Fruit fly (Drosophila melanogaster) ovary, adult (tissue): Measurements from ENCODE around the gene Reph.

Experiments
- CG17801 ChIP-seq: fragments of 200-800 bp; optimal IDR thresholded peaks from 2 replicates; lab custom pipeline; 2019; ENCODE audit warnings: missing biosample characterization, mild to moderate bottlenecking, missing genetic modification characterization, moderate library complexity; ENCODE audit not compliant: partially characterized antibody

Gene Reph

DNA sequence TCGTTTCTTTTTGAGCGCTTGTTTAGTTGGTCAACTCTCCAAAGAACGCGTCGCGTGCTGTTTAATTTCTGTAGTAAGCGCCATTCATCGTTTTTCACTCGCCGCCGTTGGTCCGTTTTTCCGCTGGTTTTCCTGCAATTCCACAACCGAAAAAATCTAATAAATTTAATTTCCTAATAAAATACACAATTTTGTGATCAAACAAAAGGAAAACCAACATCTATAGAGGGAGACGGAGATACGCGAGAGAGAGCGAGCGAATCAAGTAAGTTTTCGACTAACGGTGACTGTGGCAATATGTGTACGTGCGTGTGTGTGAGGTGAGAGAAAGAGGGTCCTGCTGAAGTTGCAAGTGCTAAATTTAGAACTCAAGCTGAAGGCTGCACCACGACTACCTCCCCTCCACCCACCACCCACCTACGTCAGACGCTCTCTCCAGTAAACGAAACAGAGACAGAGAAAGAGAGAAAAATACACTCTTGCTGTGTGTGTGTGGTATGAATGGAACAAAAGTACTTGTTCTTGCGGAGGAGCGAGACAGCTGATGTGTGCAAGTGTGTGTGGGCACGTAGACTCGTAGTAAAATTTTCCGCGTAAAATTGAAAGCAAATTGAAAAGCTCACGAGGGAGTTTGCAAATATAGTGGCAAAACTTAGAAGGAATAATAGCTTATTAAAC, at the start of gene Reph:
Gene Reph (plus strand): TSS at position 80 of the 678 bp plus-strand sequence.
- no peak for TF ChIP-seq CG17801 (GFP tag; lab: Kevin White, UChicago)

DNA sequence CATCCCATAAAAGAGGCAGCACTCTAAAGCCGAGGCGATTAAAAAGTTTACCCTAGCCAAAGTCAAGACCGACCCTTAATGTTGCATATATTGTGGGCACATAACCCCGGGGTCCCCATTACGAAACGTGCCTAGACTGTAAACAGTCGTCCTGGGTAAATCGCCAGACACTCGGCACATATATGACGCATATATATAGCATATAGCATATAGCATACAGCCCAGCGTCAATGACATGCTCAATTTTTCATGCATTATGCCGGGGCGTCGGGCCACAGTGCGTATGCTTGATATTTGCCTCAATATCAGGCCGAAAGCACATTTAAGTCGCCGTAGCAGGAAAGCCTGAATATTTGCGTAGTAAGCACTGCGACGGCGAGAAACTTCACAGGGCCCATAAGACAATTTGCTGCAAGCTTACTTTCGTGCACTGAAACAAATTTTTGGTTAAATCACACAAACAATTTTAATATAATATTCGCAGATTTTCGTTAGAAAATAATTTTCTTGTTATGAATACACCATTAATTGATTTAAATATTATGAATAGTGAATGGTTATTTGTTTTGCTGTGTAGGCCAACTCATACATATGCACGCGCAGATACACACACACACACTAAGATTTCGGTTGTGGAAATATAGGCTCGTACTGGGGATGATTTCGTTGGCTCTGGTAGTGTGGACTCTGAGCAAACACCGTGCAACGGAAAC, 48.4 kb upstream of the Reph start:
- no peak for TF ChIP-seq CG17801 (GFP tag; lab: Kevin White, UChicago)

DNA sequence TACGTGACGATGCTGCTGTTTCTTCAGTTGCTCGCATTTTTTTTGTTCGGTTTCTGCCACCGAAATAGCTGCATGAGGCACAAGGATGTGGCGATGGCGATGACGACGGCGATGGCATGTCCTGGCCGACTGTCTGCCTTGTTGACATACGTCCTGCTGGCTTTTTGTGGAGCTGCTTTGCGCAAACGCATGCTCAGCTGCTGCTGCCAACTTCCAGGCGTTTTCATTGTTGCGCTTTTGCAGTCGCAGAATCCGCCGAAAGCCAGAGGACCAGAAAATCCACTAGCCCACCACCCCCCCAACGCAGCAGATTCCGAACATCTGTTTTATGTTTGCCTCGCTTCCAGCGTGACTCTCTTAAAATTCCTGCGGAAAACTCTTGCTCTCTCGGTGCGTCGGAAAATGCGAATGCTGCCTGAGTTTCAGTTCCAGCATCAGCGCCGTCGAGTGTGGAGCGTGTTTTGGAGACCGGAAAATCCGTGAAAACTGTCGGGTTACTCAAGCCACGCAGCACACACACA, 46.5 kb upstream of the Reph start, which contains the start of gene CG43707:
Gene CG43707 (plus strand): TSS at position 426 of the 521 bp plus-strand sequence.
- no peak for TF ChIP-seq CG17801 (GFP tag; lab: Kevin White, UChicago)

DNA sequence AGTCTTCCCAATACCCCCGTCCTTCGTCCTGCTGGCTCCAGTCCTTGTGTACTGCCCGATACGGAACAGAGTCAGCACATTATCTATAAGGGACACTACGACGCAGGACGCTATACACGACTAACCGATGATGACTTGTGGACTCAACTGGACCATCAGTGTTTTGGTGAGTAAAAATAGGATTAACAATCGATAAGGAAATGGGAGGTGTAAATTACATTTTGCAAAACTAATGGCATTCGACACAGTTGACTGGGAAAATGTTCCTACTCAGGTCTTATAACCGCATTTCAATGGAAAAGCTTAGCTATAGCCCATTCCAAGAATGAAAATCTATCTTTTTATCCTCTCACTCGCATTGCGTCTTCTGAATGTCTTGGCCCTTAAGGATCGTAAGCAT, 38.2 kb upstream of the Reph start, which contains the start of gene CG43703:
Gene CG43703 (plus strand): TSS at position 301 of the 400 bp plus-strand sequence.
- no peak for TF ChIP-seq CG17801 (GFP tag; lab: Kevin White, UChicago)

DNA sequence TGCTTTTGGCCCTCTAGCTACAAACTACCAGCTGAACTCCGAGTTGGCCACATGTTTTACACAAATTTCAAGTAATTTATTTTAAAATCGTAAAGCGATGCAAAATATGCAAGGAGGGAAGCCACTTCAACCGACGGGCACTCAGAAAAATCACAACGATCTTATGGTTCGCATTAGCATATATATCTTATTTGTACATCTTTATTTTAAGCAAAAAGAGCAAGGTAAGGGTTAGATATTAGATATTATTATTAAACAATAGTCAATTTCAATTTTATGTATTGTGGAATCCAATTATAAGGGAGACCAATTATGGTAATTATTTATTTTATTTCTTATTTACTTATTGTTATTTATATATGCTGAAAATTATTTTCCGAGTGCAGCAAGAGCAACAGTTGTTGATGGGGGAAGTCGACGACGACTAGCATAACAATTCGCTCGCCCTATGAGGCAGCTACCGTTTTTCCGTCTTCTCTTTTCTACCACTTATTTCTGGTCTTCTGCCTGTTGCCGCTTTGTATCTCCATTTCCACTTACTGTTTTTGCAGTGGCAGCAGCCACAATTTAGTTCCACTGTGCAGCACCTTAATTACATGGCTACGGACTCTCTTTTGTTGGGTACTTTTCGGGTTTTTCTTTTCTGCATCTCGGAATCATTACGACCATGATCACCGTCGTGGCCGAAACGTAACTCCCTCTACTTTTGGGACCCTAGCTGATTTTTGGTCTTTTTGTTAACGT, 33.5 kb upstream of the Reph start:
- no peak for TF ChIP-seq CG17801 (GFP tag; lab: Kevin White, UChicago)

DNA sequence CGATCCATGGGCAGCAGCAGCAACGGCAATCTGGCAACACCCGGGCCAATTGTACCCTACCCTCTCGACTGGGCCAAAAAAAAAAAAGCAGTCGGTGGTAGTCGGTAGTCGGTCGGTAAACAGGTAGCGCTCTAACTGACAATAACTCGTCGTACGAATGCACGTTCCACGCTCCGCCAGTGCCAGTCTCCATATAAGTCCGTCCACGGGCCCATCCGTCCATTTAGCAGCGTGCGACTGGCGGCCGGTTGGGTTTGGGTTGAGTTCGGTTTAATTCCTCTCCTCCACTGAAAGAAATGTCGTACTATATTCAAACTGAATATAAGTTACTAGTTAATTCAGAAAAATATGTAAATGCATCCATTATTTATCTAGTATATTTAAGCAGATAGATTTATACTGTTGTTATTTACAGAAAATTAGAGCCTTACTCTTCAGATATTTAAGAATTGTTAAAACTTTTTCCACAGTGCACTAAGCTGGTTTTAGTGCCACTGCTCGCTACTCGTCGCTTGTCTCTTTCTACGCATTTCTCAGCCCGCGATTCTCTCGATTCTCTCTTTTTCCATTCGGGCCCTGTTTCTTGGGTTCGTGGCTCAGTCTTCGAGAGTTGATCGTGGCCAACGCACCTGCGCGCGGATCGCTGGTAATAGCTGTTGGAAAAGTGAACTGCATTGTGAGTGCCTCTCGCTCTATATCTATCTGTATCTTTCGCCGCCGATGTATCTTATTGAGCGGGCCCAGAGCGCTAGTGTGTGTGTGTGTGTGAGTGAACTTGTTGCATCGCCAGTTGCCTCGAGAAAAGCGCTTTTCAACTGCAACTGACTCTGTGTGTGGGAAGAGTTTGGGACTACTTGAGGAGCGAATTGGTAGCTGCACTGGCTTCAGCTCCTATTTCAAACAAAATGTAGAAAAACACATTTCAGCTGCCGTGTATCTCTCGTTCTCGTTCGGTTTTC, 32.0 kb upstream of the Reph start, which contains the start of gene bowl:
Gene bowl (plus strand): TSS at position 592 of the 959 bp plus-strand sequence.
- peak; percentile 74 for TF ChIP-seq CG17801 (GFP tag; lab: Kevin White, UChicago)

DNA sequence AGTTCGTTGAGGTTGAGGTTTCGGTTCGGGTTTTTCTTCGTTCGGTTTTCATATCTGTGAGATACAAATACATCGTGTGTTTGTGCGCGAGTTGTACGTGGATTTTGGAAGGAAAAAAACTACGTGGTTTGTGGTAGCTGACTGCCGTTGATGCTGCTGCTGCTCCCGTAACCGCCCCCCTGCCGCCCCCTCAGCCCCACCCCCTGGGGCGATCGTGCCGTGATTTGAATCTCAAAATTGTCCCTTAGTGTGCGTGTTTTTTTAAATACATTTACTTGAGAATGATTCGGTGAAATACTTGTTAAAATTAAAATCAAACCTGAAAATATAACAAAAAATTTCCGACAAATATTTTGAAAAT, 31.3 kb upstream of the Reph start:
- no peak for TF ChIP-seq CG17801 (GFP tag; lab: Kevin White, UChicago)

DNA sequence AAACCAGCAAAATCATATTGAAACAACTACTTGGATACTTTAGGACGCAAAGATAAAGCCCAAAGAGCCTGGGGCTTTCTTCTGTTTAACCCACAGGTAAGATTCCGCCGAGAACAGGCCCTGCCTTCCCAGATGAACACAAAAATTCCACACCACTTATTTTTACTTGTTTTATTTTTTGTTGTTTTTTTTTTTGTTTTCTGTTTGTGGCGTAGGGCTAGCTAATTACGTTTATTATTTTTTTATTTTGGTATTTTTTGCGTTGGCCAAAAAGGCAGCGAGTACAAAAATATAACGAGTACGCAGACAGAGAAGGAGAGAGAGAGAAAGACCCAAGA, 30.8 kb upstream of the Reph start:
- TF ChIP-seq CG17801 (GFP tag; lab: Kevin White, UChicago) = no peak

DNA sequence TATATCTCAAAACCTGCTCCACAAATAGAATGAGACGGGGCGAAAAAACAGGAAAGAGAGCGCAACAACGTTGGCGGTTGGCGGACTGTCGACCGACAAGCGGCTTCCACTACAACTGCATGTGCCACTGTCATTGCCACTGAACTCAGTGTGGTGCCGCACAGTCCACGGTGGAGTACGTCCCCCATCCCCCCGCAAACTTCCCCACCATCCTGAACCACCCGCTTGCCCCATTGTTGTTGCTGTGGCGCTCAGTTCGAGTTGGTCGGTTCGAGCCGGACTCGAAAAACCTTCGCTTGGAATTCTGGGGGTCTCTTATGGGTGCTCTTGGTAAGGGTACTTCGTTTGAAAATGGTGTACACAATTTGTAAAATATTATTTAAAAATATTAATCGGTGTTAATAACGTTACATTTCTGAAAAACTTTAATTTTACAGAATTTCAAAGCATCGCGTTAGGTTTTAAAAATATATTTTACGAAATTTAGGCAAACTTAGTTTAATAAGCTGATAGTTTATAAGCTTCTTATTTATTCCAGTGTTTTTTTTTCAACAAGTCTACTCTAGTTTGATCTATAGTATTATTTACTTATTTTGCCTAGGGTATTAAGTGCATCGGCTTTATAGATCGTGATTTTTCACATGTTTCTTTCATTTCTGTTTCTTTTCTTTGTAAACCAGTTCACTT, 30.3 kb upstream of the Reph start:
- peak; percentile 25 for TF ChIP-seq CG17801 (GFP tag; lab: Kevin White, UChicago)

DNA sequence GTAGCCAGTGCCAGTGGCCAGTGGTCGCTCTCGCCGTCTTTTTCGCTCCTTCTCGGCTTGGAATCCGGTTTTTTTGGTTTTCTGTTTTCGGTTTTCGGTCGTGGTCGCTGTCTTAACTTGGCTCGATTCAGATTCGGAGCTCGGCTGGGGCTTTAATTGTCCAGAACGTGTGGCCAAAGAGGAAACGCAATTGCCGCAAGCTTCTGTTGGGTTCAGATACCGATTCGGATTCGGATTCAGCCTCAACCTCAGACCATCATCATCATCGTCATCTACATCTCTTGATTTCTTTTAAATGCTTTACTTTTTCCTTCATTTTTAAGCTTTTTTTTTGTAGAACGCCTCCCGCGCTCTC, 29.7 kb upstream of the Reph start:
- TF ChIP-seq CG17801 (GFP tag; lab: Kevin White, UChicago) = no peak

DNA sequence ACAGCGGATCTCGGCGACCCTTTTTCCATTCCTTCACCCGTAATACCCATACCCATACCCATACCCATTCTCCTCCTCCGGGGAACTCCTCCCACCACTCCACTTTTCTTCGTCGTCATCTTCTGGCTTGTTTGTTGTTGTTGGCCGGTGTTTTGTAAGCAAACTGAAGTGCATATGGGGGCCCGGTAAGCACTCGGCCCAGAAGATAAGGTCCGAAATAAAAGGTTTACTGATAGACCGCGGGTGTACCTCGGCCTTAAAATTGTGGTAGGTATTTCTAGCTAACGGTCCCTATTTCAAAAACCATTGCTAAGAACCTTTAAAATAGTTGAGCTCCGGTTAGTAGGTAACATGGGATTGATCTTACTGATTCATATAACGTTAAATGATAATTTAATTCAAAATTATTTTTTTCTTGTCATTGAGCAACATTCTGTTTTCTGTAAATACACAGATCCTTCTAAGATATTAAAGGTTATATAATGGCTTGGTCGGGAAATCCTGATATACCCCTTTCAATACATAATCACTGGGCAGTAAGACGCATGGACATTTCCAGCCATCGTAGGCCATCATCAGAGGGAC, 27.5 kb upstream of the Reph start:
- no peak for TF ChIP-seq CG17801 (GFP tag; lab: Kevin White, UChicago)

DNA sequence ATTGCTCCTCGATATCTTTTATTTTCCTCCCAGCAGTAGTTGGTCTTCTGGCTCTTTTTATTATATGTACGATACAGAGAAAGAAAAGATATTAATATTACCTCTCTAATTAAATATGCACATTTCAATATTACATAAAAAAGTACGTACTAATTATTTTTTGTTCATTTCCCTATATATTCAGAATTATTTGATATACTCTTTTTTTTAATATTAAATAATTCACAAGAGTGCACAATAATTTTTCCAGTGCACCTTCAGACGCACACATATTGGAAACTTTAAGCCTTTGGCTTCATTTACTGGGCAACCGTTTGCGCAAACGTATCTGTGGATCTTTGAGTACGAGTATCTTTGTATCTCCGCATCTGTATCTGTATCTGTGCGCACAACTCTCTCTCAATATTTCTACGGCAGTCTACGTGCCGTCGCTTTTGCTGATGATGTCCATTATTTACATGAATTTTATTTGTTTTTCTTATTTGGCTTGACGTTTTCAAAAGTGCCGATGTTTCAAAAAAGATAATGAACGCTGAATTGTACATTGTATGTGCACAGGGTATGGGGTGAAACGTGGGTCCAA, 26.6 kb upstream of the Reph start:
- peak; percentile 70 for TF ChIP-seq CG17801 (GFP tag; lab: Kevin White, UChicago)

DNA sequence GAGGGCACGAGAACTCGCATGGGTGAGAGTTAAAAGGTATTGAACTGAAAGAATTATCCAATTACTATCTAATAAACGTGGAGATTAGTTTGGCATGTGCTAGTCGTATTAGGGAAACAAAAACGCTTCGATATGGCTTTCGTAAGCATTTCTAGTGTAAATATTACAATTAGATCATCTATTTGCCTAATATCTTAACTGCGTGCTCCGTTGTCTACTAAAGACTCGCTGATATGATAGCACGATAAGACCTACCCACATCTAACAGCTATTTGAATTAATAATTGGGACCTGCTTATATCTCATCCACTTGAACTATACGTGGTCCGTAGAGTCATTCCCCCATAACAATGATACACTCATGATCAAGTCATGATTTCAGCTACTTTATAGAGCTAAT, 25.9 kb upstream of the Reph start:
- TF ChIP-seq CG17801 (GFP tag; lab: Kevin White, UChicago) = no peak
